Worm (Caenorhabditis elegans): ENCODE results near the gene T22B2.2.

DNA sequence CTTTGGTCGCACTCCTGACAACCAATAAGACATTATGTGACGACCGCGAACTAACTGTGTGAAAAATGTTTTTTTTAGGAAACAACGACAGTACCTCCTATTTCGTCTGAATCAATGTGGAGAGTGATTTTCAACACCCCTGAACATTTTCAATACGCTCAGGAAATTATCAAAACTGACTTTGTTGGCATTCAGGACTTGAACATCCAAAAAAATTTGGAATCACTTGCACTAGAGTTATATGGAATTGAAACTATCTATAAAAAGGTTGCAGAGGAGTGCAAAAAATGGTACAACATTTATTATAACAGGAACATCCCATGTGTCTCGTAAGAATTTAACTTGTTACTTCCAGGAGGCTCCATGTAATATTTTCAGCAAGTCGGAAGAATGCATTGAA, 2.0 kb upstream of the T22B2.2 start:
- TF ChIP-seq klf-2 (GFP tag; conservative IDR thresholded peaks at IDR 0.05): no peak
- TF ChIP-seq med-1 (GFP tag; optimal IDR thresholded peaks at IDR 0.05; ENCODE audit: insufficient read depth): no peak
- TF ChIP-seq ztf-23 (GFP tag; IDR thresholded peaks at IDR 0.05): no peak
- TF ChIP-seq flt-1 (GFP tag; IDR thresholded peaks at IDR 0.05): no peak
- TF ChIP-seq ref-1 (GFP tag; conservative IDR thresholded peaks at IDR 0.05): no peak
